Worm (Caenorhabditis elegans) whole organism, L1 larva: ENCODE results near the gene puf-5.

Experiments used
- C34B4.2 ChIP-seq: sonication (generic microtip); optimal IDR thresholded peaks from 2 replicates; lab custom pipeline; 2017; ENCODE audit warnings: mild to moderate bottlenecking, missing genetic modification characterization, missing compliant biosample characterization
- alr-1 ChIP-seq: fragments of 200-800 bp; sonication (Bioruptor generic); optimal IDR thresholded peaks from 2 replicates; lab custom pipeline; 2018; ENCODE audit warnings: borderline replicate concordance, mild to moderate bottlenecking, missing genetic modification characterization, missing compliant biosample characterization
- ama-1 ChIP-seq: fragments of 150-350 bp; optimal IDR thresholded peaks from 2 replicates; lab custom pipeline; 2014
- blmp-1 ChIP-seq: fragments of 150-350 bp; optimal IDR thresholded peaks from 2 replicates; lab custom pipeline; 2014; ENCODE audit warnings: missing biosample characterization, missing genetic modification characterization
- ceh-82 ChIP-seq, 3 experiments: fragments of 150-350 bp in 1 of 3; sonication (generic microtip) in 2 of 3; optimal IDR thresholded peaks; 2 replicates each; lab custom pipeline; 2014 to 2017; ENCODE audit warnings: missing biosample characterization in 3 of 3, missing genetic modification characterization in 3 of 3
- ceh-90 ChIP-seq: sonication (generic microtip); optimal IDR thresholded peaks from 2 replicates; lab custom pipeline; 2016; ENCODE audit warnings: missing genetic modification characterization, missing compliant biosample characterization
- dpl-1 ChIP-seq, 3 experiments: fragments of 150-350 bp in 2 of 3; sonication (generic microtip) in 1 of 3; optimal IDR thresholded peaks; 2 replicates each; lab custom pipeline; 2014 to 2017; ENCODE audit warnings: missing biosample characterization in 3 of 3, missing genetic modification characterization in 3 of 3, missing genetic modification reagents in 3 of 3
- dsc-1 ChIP-seq: sonication (generic microtip); optimal IDR thresholded peaks from 2 replicates; lab custom pipeline; 2016; ENCODE audit warnings: mild to moderate bottlenecking, missing genetic modification characterization, missing compliant biosample characterization
- elt-2 ChIP-seq: sonication (generic microtip); optimal IDR thresholded peaks from 2 replicates; lab custom pipeline; 2016; ENCODE audit warnings: missing genetic modification characterization, mild to moderate bottlenecking, inconsistent platforms, missing compliant biosample characterization, missing genetic modification reagents
- ets-5 ChIP-seq: fragments of 200-800 bp; sonication (Bioruptor generic); IDR thresholded peaks from 2 replicates; pipeline ENCODE4 v1.3.6; 2022; ENCODE audit warnings: missing genetic modification characterization, missing compliant biosample characterization
- fkh-10 ChIP-seq: sonication (generic microtip); optimal IDR thresholded peaks from 2 replicates; lab custom pipeline; 2017; ENCODE audit warnings: missing biosample characterization, missing genetic modification reagents, missing genetic modification characterization
- fkh-4 ChIP-seq: sonication (generic microtip); optimal IDR thresholded peaks from 2 replicates; lab custom pipeline; 2016; ENCODE audit warnings: missing compliant biosample characterization, missing genetic modification characterization, borderline replicate concordance
- fkh-8 ChIP-seq: sonication (generic microtip); optimal IDR thresholded peaks from 2 replicates; lab custom pipeline; 2016; ENCODE audit warnings: mild to moderate bottlenecking, missing genetic modification characterization, missing compliant biosample characterization
- irx-1 ChIP-seq: sonication (generic microtip); optimal IDR thresholded peaks from 2 replicates; lab custom pipeline; 2016; ENCODE audit warnings: missing genetic modification characterization, missing compliant biosample characterization
- isw-1 ChIP-seq: fragments of 200-800 bp; sonication (Bioruptor generic); IDR thresholded peaks from 2 replicates; pipeline ENCODE4 v1.3.6; 2022; ENCODE audit warnings: missing genetic modification characterization, missing compliant biosample characterization
- lin-13 ChIP-seq: fragments of 150-350 bp; optimal IDR thresholded peaks from 2 replicates; lab custom pipeline; 2014; ENCODE audit warnings: missing biosample characterization, missing genetic modification reagents, missing genetic modification characterization
- lin-14 ChIP-seq: fragments of 200-800 bp; sonication (Bioruptor generic); optimal IDR thresholded peaks from 2 replicates; lab custom pipeline; 2018; ENCODE audit warnings: mild to moderate bottlenecking, missing genetic modification characterization, moderate library complexity, missing compliant biosample characterization
- lin-15B ChIP-seq: fragments of 150-350 bp; sonication (generic microtip); optimal IDR thresholded peaks from 3 replicates; lab custom pipeline; 2014; ENCODE audit warnings: missing biosample characterization, missing genetic modification characterization
- lin-35 ChIP-seq, 2 experiments: fragments of 150-350 bp; optimal IDR thresholded peaks; 2 replicates each; lab custom pipeline; 2014; ENCODE audit warnings: missing biosample characterization in 2 of 2, missing genetic modification characterization in 2 of 2, missing genetic modification reagents in 2 of 2
- lir-3 ChIP-seq: sonication (generic microtip); optimal IDR thresholded peaks from 2 replicates; lab custom pipeline; 2016; ENCODE audit warnings: mild to moderate bottlenecking, missing genetic modification characterization, moderate library complexity, missing compliant biosample characterization; ENCODE audit not compliant: poor library complexity
- mab-9 ChIP-seq: fragments of 200-800 bp; sonication (Bioruptor generic); IDR thresholded peaks from 2 replicates; pipeline ENCODE4 v1.3.6; 2022; ENCODE audit warnings: missing genetic modification reagents, missing genetic modification characterization, missing compliant biosample characterization
- mef-2 ChIP-seq: fragments of 150-350 bp; optimal IDR thresholded peaks from 2 replicates; lab custom pipeline; 2014; ENCODE audit warnings: missing biosample characterization, missing genetic modification characterization
- nhr-47 ChIP-seq: sonication (generic microtip); optimal IDR thresholded peaks from 2 replicates; lab custom pipeline; 2016; ENCODE audit warnings: mild to moderate bottlenecking, missing genetic modification characterization, moderate library complexity, missing compliant biosample characterization
- pag-3 ChIP-seq: sonication (generic microtip); optimal IDR thresholded peaks from 2 replicates; lab custom pipeline; 2017; ENCODE audit warnings: missing genetic modification characterization, mild to moderate bottlenecking, missing compliant biosample characterization, antibody characterized with exemption, borderline replicate concordance; ENCODE audit not compliant: insufficient read depth
- pqm-1 ChIP-seq: sonication (generic microtip); optimal IDR thresholded peaks from 3 replicates; lab custom pipeline; 2017; ENCODE audit warnings: missing biosample characterization, missing genetic modification characterization
- rnt-1 ChIP-seq: sonication (generic microtip); optimal IDR thresholded peaks from 2 replicates; lab custom pipeline; 2016; ENCODE audit warnings: mild to moderate bottlenecking, missing genetic modification characterization, moderate library complexity, missing compliant biosample characterization
- skn-1 ChIP-seq: fragments of 150-350 bp; optimal IDR thresholded peaks from 2 replicates; lab custom pipeline; 2014; ENCODE audit warnings: missing biosample characterization, missing genetic modification characterization
- snu-23 ChIP-seq: sonication (generic microtip); optimal IDR thresholded peaks from 2 replicates; lab custom pipeline; 2016; ENCODE audit warnings: missing genetic modification characterization, missing compliant biosample characterization
- sptf-1 ChIP-seq: fragments of 150-350 bp; optimal IDR thresholded peaks from 2 replicates; lab custom pipeline; 2014; ENCODE audit warnings: missing biosample characterization, missing genetic modification characterization
- swsn-7 ChIP-seq: sonication (generic microtip); optimal IDR thresholded peaks from 2 replicates; lab custom pipeline; 2016; ENCODE audit warnings: missing genetic modification characterization, missing compliant biosample characterization
- tlp-1 ChIP-seq: fragments of 150-350 bp; optimal IDR thresholded peaks from 2 replicates; lab custom pipeline; 2014; ENCODE audit warnings: missing biosample characterization, missing genetic modification characterization
- unc-130 ChIP-seq: fragments of 150-350 bp; optimal IDR thresholded peaks from 2 replicates; lab custom pipeline; 2017; ENCODE audit warnings: missing biosample characterization, missing genetic modification characterization, inconsistent platforms
- unc-62 ChIP-seq: fragments of 150-350 bp; optimal IDR thresholded peaks from 2 replicates; lab custom pipeline; 2014; ENCODE audit warnings: missing biosample characterization, missing genetic modification reagents, missing genetic modification characterization
- unc-86 ChIP-seq: sonication (generic microtip); optimal IDR thresholded peaks from 2 replicates; lab custom pipeline; 2016; ENCODE audit warnings: missing genetic modification characterization, missing compliant biosample characterization
- vab-15 ChIP-seq: sonication (generic microtip); optimal IDR thresholded peaks from 2 replicates; lab custom pipeline; 2017; ENCODE audit warnings: missing genotype, mild to moderate bottlenecking, missing genetic modification characterization, missing compliant biosample characterization
- zip-4 ChIP-seq: fragments of 200-800 bp; sonication (Bioruptor generic); optimal IDR thresholded peaks from 2 replicates; lab custom pipeline; 2018; ENCODE audit warnings: mild to moderate bottlenecking, missing genetic modification characterization, moderate library complexity, missing compliant biosample characterization
- ztf-4 ChIP-seq: fragments of 150-350 bp; optimal IDR thresholded peaks from 2 replicates; lab custom pipeline; 2014; ENCODE audit warnings: missing biosample characterization, missing genetic modification characterization

Gene puf-5

DNA sequence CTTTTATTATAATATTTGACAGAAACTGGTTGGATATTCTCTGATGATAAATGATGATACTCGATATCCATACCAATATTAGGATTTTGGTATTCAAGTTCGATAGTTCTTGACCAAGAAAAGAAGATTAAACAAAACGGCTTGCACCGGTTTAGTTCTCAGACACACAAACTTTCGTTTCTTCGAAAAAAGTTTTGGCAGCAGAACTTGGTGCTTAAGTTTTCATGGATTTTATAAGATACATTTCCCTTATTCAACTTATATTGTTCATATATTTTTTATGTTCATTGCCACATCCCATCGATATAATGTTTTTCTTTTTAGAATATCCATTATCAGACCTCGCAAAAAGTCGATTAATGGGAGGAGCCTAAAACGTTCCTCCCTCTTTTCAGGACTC is 15.3 kb downstream of the puf-5 start, which contains the start of gene aptf-4:
aptf-4 (plus strand) TSS at position 301 of the 400 bp plus-strand sequence.
- TF ChIP-seq skn-1 (tag; lab: Kevin White, UChicago): no peak
- no peak for TF ChIP-seq fkh-4 (tag; lab: Kevin White, UChicago)
- no peak for TF ChIP-seq pag-3 (tag; lab: Kevin White, UChicago)
- TF ChIP-seq unc-130 (tag; lab: Kevin White, UChicago): no peak
- TF ChIP-seq vab-15 (tag; lab: Kevin White, UChicago): no peak
- no peak for TF ChIP-seq tlp-1 (tag; lab: Kevin White, UChicago)
- TF ChIP-seq C34B4.2 (tag; lab: Kevin White, UChicago): no peak
- TF ChIP-seq lin-14 (GFP tag; lab: Kevin White, UChicago): no peak
- no peak for TF ChIP-seq mef-2 (tag; lab: Kevin White, UChicago)
- no peak for TF ChIP-seq ama-1 (lab: Kevin White, UChicago)
- TF ChIP-seq ceh-90 (tag; lab: Kevin White, UChicago): no peak
- TF ChIP-seq dpl-1 (GFP tag; optimal IDR thresholded peaks at IDR 0.05; lab: Kevin White, UChicago): no peak
- TF ChIP-seq lir-3: no peak
- no peak for TF ChIP-seq fkh-8 (tag; lab: Kevin White, UChicago)

DNA sequence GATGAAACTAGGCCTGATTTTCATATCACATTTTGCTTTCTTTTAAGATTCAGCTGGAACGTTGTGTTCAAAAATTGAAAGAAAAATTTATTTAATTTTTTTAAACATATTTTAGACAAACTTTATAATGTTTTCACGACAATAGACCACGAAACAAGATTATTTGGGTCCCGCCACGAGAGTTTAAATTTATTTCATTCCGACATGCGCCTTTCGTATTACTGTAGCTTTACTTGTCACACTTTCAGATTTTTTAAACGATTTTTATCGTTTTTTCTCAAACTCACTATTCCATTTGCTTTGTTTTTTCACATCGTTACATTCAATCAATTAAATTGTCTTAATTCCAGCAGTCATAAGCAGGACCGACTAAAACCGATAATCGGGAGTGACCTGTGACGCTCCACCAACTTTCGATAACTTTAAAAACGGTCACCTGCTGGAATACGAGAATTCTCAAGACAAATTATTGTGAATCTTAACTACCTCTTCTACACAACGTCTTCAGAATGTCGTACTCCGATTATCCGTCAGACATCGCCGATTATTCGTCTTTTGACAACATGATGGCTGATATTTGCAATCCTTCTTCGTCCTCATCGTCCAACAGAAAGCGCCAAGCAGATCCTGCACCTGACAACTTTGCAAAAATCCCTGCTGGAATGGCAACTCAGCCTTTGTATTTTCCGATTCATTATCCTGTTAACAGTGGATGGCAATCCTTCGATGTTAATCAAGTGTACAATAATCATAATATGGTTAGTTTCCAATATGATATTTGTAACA is 18.7 kb downstream of the puf-5 start, which contains the start of gene aptf-3:
aptf-3 (plus strand) TSS at position 351 of the 786 bp plus-strand sequence.
- TF ChIP-seq unc-62 (GFP tag; lab: Kevin White, UChicago) (no peak), zip-4 (GFP tag; lab: Kevin White, UChicago) (no peak), unc-86 (tag; lab: Kevin White, UChicago) (no peak), mab-9 (GFP tag; lab: Robert Waterston, UW) (no peak), pqm-1 (no peak), elt-2 (tag; lab: Kevin White, UChicago) (no peak), fkh-8 (tag; lab: Kevin White, UChicago) (no peak), dsc-1 (tag; lab: Kevin White, UChicago) (no peak), snu-23 (GFP tag; lab: Kevin White, UChicago) (no peak), lin-15B (no peak), C34B4.2 (tag; lab: Kevin White, UChicago) (no peak), lin-13 (GFP tag; lab: Kevin White, UChicago) (no peak), lin-35 (GFP tag; optimal IDR thresholded peaks at IDR 0.05; lab: Kevin White, UChicago) (no peak), alr-1 (tag; lab: Kevin White, UChicago) (no peak), ets-5 (GFP tag; lab: Robert Waterston, UW) (no peak), fkh-10 (no peak), isw-1 (GFP tag; lab: Robert Waterston, UW) (no peak), swsn-7 (tag; lab: Kevin White, UChicago) (no peak), ceh-82 (tag; optimal IDR thresholded peaks at IDR 0.05; lab: Kevin White, UChicago) (no peak)

DNA sequence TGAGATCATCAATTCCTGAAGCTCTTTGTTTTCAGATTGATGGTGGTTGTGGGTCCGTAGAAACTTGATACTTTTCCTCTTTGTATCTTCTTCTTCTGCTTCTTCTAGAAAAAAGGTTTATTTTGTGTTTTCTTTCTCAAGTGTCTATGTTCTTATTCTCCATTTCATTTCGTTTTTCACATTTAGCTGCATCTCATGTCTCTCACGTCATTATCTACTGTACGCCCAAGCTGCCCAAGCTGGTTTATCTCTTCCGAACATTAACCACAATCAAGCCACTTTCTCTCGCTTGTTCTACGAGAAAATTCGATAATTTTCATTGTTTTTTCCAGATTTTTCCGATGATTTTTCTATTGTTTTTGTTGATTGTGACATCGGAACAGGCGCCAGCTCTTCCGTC is 23.9 kb downstream of the puf-5 start, which contains the start of gene F28C6.5:
F28C6.5 (plus strand) TSS at position 301 of the 400 bp plus-strand sequence.
- no peak for TF ChIP-seq nhr-47 (tag; lab: Kevin White, UChicago)
- no peak for TF ChIP-seq pag-3 (tag; lab: Kevin White, UChicago)
- TF ChIP-seq blmp-1 (tag; lab: Kevin White, UChicago): peak; percentile 26
- TF ChIP-seq irx-1 (tag; lab: Kevin White, UChicago): no peak
- no peak for TF ChIP-seq unc-86 (tag; lab: Kevin White, UChicago)
- TF ChIP-seq sptf-1 (tag; lab: Kevin White, UChicago): no peak
- TF ChIP-seq ztf-4 (tag; lab: Kevin White, UChicago): no peak
- TF ChIP-seq rnt-1 (tag; lab: Kevin White, UChicago): no peak
